Fruit fly (Drosophila melanogaster): Measurements from ENCODE around the gene CG11679.

CG11679 gene

DNA sequence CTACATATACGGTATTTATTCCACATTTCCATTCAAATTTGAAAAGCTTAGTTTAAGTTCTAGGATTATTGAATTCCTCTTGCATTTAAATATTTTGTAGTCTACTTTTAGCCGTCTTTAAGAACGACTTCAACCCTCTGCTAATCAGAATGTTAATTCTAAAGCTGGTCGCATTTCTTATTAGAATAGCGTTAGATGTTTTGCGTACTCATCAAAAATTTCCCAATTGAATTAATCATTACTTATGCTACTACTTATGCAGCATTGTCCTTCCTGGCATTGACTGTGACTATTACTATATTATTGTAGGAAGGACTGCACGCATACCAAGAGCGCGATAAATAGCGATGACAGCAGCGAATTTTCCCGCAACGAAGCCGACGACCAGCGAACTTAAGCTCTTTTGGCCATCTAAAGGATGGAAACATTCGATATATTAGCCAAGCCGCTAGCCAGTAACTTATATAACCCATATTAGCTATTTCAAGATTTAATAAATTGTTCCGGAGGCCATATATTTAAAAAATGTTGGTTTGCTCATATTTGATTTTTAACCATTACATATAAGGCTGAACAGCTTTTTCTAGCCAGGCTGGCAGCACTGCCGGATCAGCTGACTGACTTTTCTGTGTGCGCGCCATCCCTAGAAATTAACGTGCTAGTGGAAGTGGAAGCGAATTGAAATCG lies 41.8 kb downstream of the CG11679 start, which contains the start of gene CG8128 (continued):
- TF ChIP-seq Lpt (GFP tag; optimal IDR thresholded peaks at IDR 0.05) (no peak), CG7368 (GFP tag; optimal IDR thresholded peaks at IDR 0.05) (no peak), CG10669 (GFP tag; optimal IDR thresholded peaks at IDR 0.05) (no peak), CG32006 (GFP tag; optimal IDR thresholded peaks at IDR 0.05) (no peak), cyc (GFP tag; optimal IDR thresholded peaks at IDR 0.05) (no peak), pdm3 (GFP tag; optimal IDR thresholded peaks at IDR 0.05) (peak; percentile 28), CG3032 (tag; optimal IDR thresholded peaks at IDR 0.05) (no peak), Blimp-1 (GFP tag; optimal IDR thresholded peaks at IDR 0.05) (no peak), fd59A (GFP tag; optimal IDR thresholded peaks at IDR 0.05) (no peak), CG11762 (GFP tag; optimal IDR thresholded peaks at IDR 0.05; ENCODE audit: insufficient read depth) (no peak), dac (GFP tag; optimal IDR thresholded peaks at IDR 0.05) (no peak)

dm6 chrX:15688757-15689156 lies 50.0 kb downstream of the CG11679 start, which contains the start of gene CG15599:
CG15599 (minus strand) TSS chrX:15688857.
- TF ChIP-seq CG11294 (GFP tag; IDR thresholded peaks at IDR 0.05) (no peak), CG6854 (GFP tag; optimal IDR thresholded peaks at IDR 0.05) (no peak), fd85E (GFP tag; optimal IDR thresholded peaks at IDR 0.05) (no peak), Ets96B (tag; optimal IDR thresholded peaks at IDR 0.05) (no peak), CG11902 (GFP tag; optimal IDR thresholded peaks at IDR 0.05) (no peak), CG16779 (tag; optimal IDR thresholded peaks at IDR 0.05) (no peak), esn (GFP tag; optimal IDR thresholded peaks at IDR 0.05) (no peak), fd59A (GFP tag; optimal IDR thresholded peaks at IDR 0.05) (no peak), Blimp-1 (GFP tag; optimal IDR thresholded peaks at IDR 0.05) (no peak), Eip75B (GFP tag; optimal IDR thresholded peaks at IDR 0.05) (no peak), Hr39 (GFP tag; optimal IDR thresholded peaks at IDR 0.05) (no peak), lz (GFP tag; optimal IDR thresholded peaks at IDR 0.05) (no peak), Met (GFP tag; optimal IDR thresholded peaks at IDR 0.05) (no peak), CG8319 (GFP tag; optimal IDR thresholded peaks at IDR 0.05) (no peak), Gug (GFP tag; IDR thresholded peaks at IDR 0.05) (no peak)

Measured in whole organism, prepupa.